Fruit fly (Drosophila melanogaster): ENCODE results near the gene CG42245.
A peak's percentile ranks its signal among the peaks of the same experiment; 100 is the strongest.

The CG42245 gene

DNA sequence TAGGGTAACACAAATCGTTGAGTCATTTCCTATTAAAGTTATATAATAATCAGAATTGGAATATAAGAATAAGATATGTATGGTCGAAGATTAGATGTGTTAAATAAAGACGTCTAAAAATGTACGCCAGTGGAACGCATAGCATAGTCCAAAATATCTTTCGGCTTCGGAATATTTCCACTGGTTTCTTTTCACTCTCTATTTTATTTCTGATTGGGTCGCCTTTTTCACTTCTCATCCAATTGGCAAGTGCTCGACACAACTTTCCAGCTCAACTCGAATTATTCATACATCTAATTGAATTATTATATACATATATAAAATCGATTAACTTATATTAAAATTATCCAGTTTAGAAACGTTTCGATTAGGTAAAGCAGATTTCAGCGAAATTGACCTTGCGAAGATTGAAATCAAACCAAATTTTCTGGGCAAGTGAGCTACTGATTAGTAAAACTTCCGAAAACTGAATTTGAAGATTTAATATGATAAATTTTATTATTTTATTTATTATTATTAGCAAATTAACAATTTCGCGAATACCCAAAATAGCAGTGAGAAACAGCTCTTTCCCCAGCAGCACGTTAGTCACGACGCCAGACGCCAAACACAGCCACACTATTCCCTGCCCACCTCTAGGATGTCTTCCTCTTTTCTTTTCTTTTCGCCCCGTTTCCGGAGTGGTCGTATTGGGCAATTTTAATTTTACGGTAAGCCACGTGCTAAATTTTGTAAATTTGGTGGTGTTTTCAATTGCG lies 44.5 kb upstream of the CG42245 start, which contains the start of gene RpL8 (continued):
- TF ChIP-seq Atf-2 (GFP tag; optimal IDR thresholded peaks at IDR 0.05) (peak; percentile 24), CG30403 (GFP tag; optimal IDR thresholded peaks at IDR 0.05) (peak; percentile 68), CG15696 (tag; optimal IDR thresholded peaks at IDR 0.05) (peak; percentile 45), grn (GFP tag; optimal IDR thresholded peaks at IDR 0.05) (peak; percentile 43), Oaz (GFP tag; IDR thresholded peaks at IDR 0.05) (peak; percentile 71), lilli (GFP tag; optimal IDR thresholded peaks at IDR 0.05) (peak; percentile 74), dmrt11E (tag; optimal IDR thresholded peaks at IDR 0.05) (peak; percentile 64), Ravus (GFP tag; IDR thresholded peaks at IDR 0.05) (peak; percentile 9; the same call in 1 of the 2 replicates), MESR4 (GFP tag; optimal IDR thresholded peaks at IDR 0.05) (peak; percentile 100), Hr51 (GFP tag; optimal IDR thresholded peaks at IDR 0.05) (peak; percentile 65 to 81), toy (GFP tag; IDR thresholded peaks at IDR 0.05) (0 out of 2 replicates have a peak, but pooled peaks have one; percentile 16), TFAM (GFP tag; optimal IDR thresholded peaks at IDR 0.05) (peak; percentile 30), trh (GFP tag; optimal IDR thresholded peaks at IDR 0.05) (peak; percentile 66), Drgx (GFP tag; IDR thresholded peaks at IDR 0.05) (no peak; the same call in none of the 2 replicates), seq (GFP tag; IDR thresholded peaks at IDR 0.05) (peak; percentile 80), ranshi (GFP tag; IDR thresholded peaks at IDR 0.05) (peak; percentile 86), CG31365 (tag; optimal IDR thresholded peaks at IDR 0.05) (peak; percentile 82), chm (GFP tag; IDR thresholded peaks at IDR 0.05) (peak; percentile 97), lola (GFP tag; optimal IDR thresholded peaks at IDR 0.05) (peak in 1 of 3 experiments; percentile 22), CG6254 (GFP tag; optimal IDR thresholded peaks at IDR 0.05) (peak; percentile 85), CkIIα-i1 (GFP tag; IDR thresholded peaks at IDR 0.05) (no peak), CG6272 (GFP tag; IDR thresholded peaks at IDR 0.05) (peak; percentile 64), Awh (GFP tag; IDR thresholded peaks at IDR 0.05) (peak; percentile 78), amos (GFP tag; IDR thresholded peaks at IDR 0.05; ENCODE audit: partially characterized antibody) (peak; percentile 82), CG12104 (GFP tag; optimal IDR thresholded peaks at IDR 0.05) (peak; percentile 72), hb (GFP tag; IDR thresholded peaks at IDR 0.05; ENCODE audit: partially characterized antibody) (no peak), pum (GFP tag; optimal IDR thresholded peaks at IDR 0.05) (peak; percentile 66), pzg (GFP tag; optimal IDR thresholded peaks at IDR 0.05) (peak; percentile 75), grau (tag; optimal IDR thresholded peaks at IDR 0.05) (peak; percentile 67), CG12391 (tag; optimal IDR thresholded peaks at IDR 0.05) (peak; percentile 78), fd3F (GFP tag; optimal IDR thresholded peaks at IDR 0.05) (peak; percentile 60), twi (tag; optimal IDR thresholded peaks at IDR 0.05) (peak; percentile 30), E2f1 (GFP tag; IDR thresholded peaks at IDR 0.05) (peak; percentile 77), Dfd (GFP tag; optimal IDR thresholded peaks at IDR 0.05) (no peak), corto (GFP tag; optimal IDR thresholded peaks at IDR 0.05) (peak; percentile 0), CG11723 (GFP tag; optimal IDR thresholded peaks at IDR 0.05) (peak; percentile 86), CG14860 (GFP tag; IDR thresholded peaks at IDR 0.05; ENCODE audit: partially characterized antibody) (peak; percentile 27; the same call in 1 of the 3 replicates), Med (GFP tag) (peak; percentile 98), zf30C (GFP tag; optimal IDR thresholded peaks at IDR 0.05) (peak; percentile 49), CG9609 (GFP tag; optimal IDR thresholded peaks at IDR 0.05) (peak; percentile 55), Taf1 (GFP tag; IDR thresholded peaks at IDR 0.05) (peak; percentile 41), Gug (GFP tag; IDR thresholded peaks at IDR 0.05) (peak; percentile 74), bbx (GFP tag; IDR thresholded peaks at IDR 0.05; ENCODE audit: partially characterized antibody) (peak; percentile 70), ken (GFP tag; IDR thresholded peaks at IDR 0.05) (peak; percentile 88), sim (GFP tag; IDR thresholded peaks at IDR 0.05) (peak; percentile 10; the same call in 1 of the 2 replicates), Side (GFP tag; optimal IDR thresholded peaks at IDR 0.05) (peak; percentile 85), CG2116 (GFP tag; optimal IDR thresholded peaks at IDR 0.05) (peak; percentile 73), br (optimal IDR thresholded peaks at IDR 0.05) (no peak), tap (tag; optimal IDR thresholded peaks at IDR 0.05) (peak; percentile 25)
